Worm (Caenorhabditis elegans) whole organism, midembryonic: ENCODE results near the gene his-70.

ENCODE experiments used
- T22C8.4 ChIP-seq: fragments of 200-800 bp; sonication (Bioruptor generic); IDR thresholded peaks from 2 replicates; pipeline ENCODE4 v1.3.6; 2022; ENCODE audit warnings: missing genetic modification characterization, missing compliant biosample characterization
- cog-1 ChIP-seq: sonication (generic microtip); optimal IDR thresholded peaks from 2 replicates; lab custom pipeline; 2016; ENCODE audit warnings: missing genetic modification characterization, missing compliant biosample characterization
- flt-1 ChIP-seq: fragments of 200-800 bp; sonication (Bioruptor generic); IDR thresholded peaks from 2 replicates; pipeline ENCODE4 v1.3.6; 2022; ENCODE audit warnings: missing genetic modification characterization, missing compliant biosample characterization
- med-1 ChIP-seq: sonication (generic microtip); optimal IDR thresholded peaks from 2 replicates; lab custom pipeline; 2017; ENCODE audit warnings: missing genetic modification characterization, mild to moderate bottlenecking, missing compliant biosample characterization, antibody characterized with exemption, missing genetic modification reagents; ENCODE audit not compliant: insufficient read depth
- ref-1 ChIP-seq: fragments of 200-800 bp; sonication (Bioruptor generic); conservative IDR thresholded peaks from 2 replicates; pipeline ENCODE4 v1.3.6; 2022; ENCODE audit warnings: missing genetic modification reagents, missing genetic modification characterization, missing compliant biosample characterization
- tab-1 ChIP-seq: fragments of 200-800 bp; sonication (Bioruptor generic); IDR thresholded peaks from 2 replicates; pipeline ENCODE4 v1.3.6; 2022; ENCODE audit warnings: missing genetic modification characterization, missing compliant biosample characterization
- ztf-23 ChIP-seq: fragments of 200-800 bp; sonication (Bioruptor generic); IDR thresholded peaks from 2 replicates; pipeline ENCODE4 v1.3.6; 2022; ENCODE audit warnings: missing genetic modification reagents, missing genetic modification characterization, missing compliant biosample characterization
- ztf-29 ChIP-seq: fragments of 200-800 bp; sonication (Bioruptor generic); IDR thresholded peaks from 2 replicates; pipeline ENCODE4 v1.3.6; 2022; ENCODE audit warnings: missing genetic modification reagents, missing genetic modification characterization, missing compliant biosample characterization

ce11 chrIII:4099884-4100596, 40.1 kb upstream of the his-70 start:
- TF ChIP-seq cog-1 (tag; lab: Kevin White, UChicago) (no peak), T22C8.4 (GFP tag; lab: Robert Waterston, UW) (no peak), flt-1 (GFP tag; lab: Robert Waterston, UW) (no peak), ref-1 (no peak), ztf-23 (no peak), med-1 (GFP tag; lab: Kevin White, UChicago) (no peak), ztf-29 (GFP tag; lab: Robert Waterston, UW) (no peak), tab-1 (GFP tag; lab: Robert Waterston, UW) (no peak)
